Worm (Caenorhabditis elegans) whole organism, L3 larva: Measurements from ENCODE around the gene F07E5.7.
A peak's percentile ranks its signal among the peaks of the same experiment; 100 is the strongest.

Source experiments
- ZK546.5 ChIP-seq: sonication (generic microtip); optimal IDR thresholded peaks from 2 replicates; lab custom pipeline; 2017; ENCODE audit warnings: missing biosample characterization, missing genetic modification characterization
- aly-2 ChIP-seq: fragments of 150-350 bp; optimal IDR thresholded peaks from 2 replicates; lab custom pipeline; 2014; ENCODE audit warnings: missing biosample characterization, missing genetic modification characterization
- ama-1 ChIP-seq: fragments of 150-350 bp; optimal IDR thresholded peaks from 2 replicates; lab custom pipeline; 2018
- ceh-16 ChIP-seq: sonication (generic microtip); optimal IDR thresholded peaks from 2 replicates; lab custom pipeline; 2017; ENCODE audit warnings: missing biosample characterization, missing genetic modification characterization
- ceh-9 ChIP-seq: sonication (generic microtip); optimal IDR thresholded peaks from 2 replicates; lab custom pipeline; 2018; ENCODE audit warnings: missing biosample characterization, missing genetic modification characterization
- daf-12 ChIP-seq: fragments of 150-350 bp; optimal IDR thresholded peaks from 2 replicates; lab custom pipeline; 2014; ENCODE audit warnings: missing biosample characterization, missing genetic modification reagents, missing genetic modification characterization
- egl-27 ChIP-seq: sonication (generic microtip); optimal IDR thresholded peaks from 4 replicates; lab custom pipeline; 2017; ENCODE audit warnings: missing biosample characterization, missing genetic modification reagents, missing genetic modification characterization
- egl-5 ChIP-seq: fragments of 150-350 bp; optimal IDR thresholded peaks from 2 replicates; lab custom pipeline; 2017; ENCODE audit warnings: missing biosample characterization, missing genetic modification reagents, missing genetic modification characterization, inconsistent platforms
- elt-2 ChIP-seq: sonication (generic microtip); optimal IDR thresholded peaks from 2 replicates; lab custom pipeline; 2016; ENCODE audit warnings: missing genetic modification reagents, mild to moderate bottlenecking, missing genetic modification characterization, missing compliant biosample characterization
- elt-3 ChIP-seq, 3 experiments: fragments of 150-350 bp in 1 of 3; sonication (generic microtip) in 2 of 3; optimal IDR thresholded peaks; 2 replicates in 2 of 3; 4 replicates in 1 of 3; lab custom pipeline; 2014 to 2017; ENCODE audit warnings: missing biosample characterization in 3 of 3, missing genetic modification characterization in 3 of 3
- eor-1 ChIP-seq, 2 experiments: fragments of 150-350 bp; optimal IDR thresholded peaks; 2 replicates each; lab custom pipeline; 2014 to 2018; ENCODE audit warnings: missing biosample characterization in 2 of 2, missing genetic modification characterization in 2 of 2
- fkh-10 ChIP-seq: sonication (generic microtip); optimal IDR thresholded peaks from 2 replicates; lab custom pipeline; 2017; ENCODE audit warnings: missing biosample characterization, missing genetic modification reagents, missing genetic modification characterization
- fkh-2 ChIP-seq: fragments of 150-350 bp; optimal IDR thresholded peaks from 2 replicates; lab custom pipeline; 2014; ENCODE audit warnings: missing biosample characterization, missing genetic modification reagents, missing genetic modification characterization
- hmg-11 ChIP-seq: sonication (generic microtip); optimal IDR thresholded peaks from 2 replicates; lab custom pipeline; 2016; ENCODE audit warnings: missing genetic modification characterization, missing compliant biosample characterization
- jun-1 ChIP-seq: fragments of 150-350 bp; optimal IDR thresholded peaks from 2 replicates; lab custom pipeline; 2014; ENCODE audit warnings: missing biosample characterization, missing genetic modification reagents, missing genetic modification characterization
- lin-15B ChIP-seq: fragments of 150-350 bp; optimal IDR thresholded peaks from 2 replicates; lab custom pipeline; 2014; ENCODE audit warnings: missing biosample characterization, missing genetic modification characterization
- lin-39 ChIP-seq: fragments of 150-350 bp; optimal IDR thresholded peaks from 2 replicates; lab custom pipeline; 2018; ENCODE audit warnings: missing biosample characterization, missing genetic modification reagents, missing genetic modification characterization
- lsy-12 ChIP-seq: sonication (generic microtip); optimal IDR thresholded peaks from 2 replicates; lab custom pipeline; 2016; ENCODE audit warnings: mild to moderate bottlenecking, missing genetic modification characterization, missing compliant biosample characterization
- mdl-1 ChIP-seq: fragments of 150-350 bp; optimal IDR thresholded peaks from 2 replicates; lab custom pipeline; 2014; ENCODE audit warnings: missing biosample characterization, missing genetic modification characterization
- nhr-11 ChIP-seq: fragments of 150-350 bp; optimal IDR thresholded peaks from 2 replicates; lab custom pipeline; 2014; ENCODE audit warnings: missing biosample characterization, missing genetic modification characterization
- nhr-12 ChIP-seq: fragments of 150-350 bp; optimal IDR thresholded peaks from 2 replicates; lab custom pipeline; 2014; ENCODE audit warnings: missing biosample characterization, missing genetic modification characterization
- nhr-23 ChIP-seq: fragments of 150-350 bp; optimal IDR thresholded peaks from 2 replicates; lab custom pipeline; 2014; ENCODE audit warnings: missing biosample characterization, missing genetic modification reagents, missing genetic modification characterization
- nhr-237 ChIP-seq: fragments of 150-350 bp; optimal IDR thresholded peaks from 2 replicates; lab custom pipeline; 2014; ENCODE audit warnings: missing biosample characterization, missing genetic modification characterization
- nhr-28 ChIP-seq: fragments of 150-350 bp; optimal IDR thresholded peaks from 2 replicates; lab custom pipeline; 2014; ENCODE audit warnings: missing biosample characterization, missing genetic modification characterization
- nhr-43 ChIP-seq: sonication (generic microtip); optimal IDR thresholded peaks from 2 replicates; lab custom pipeline; 2016; ENCODE audit warnings: mild to moderate bottlenecking, missing genetic modification characterization, missing compliant biosample characterization; ENCODE audit not compliant: poor library complexity, severe bottlenecking
- nhr-76 ChIP-seq: fragments of 150-350 bp; sonication (generic microtip); optimal IDR thresholded peaks from 5 replicates; lab custom pipeline; 2014; ENCODE audit warnings: missing biosample characterization, missing genetic modification characterization
- pqm-1 ChIP-seq: fragments of 150-350 bp; optimal IDR thresholded peaks from 2 replicates; lab custom pipeline; 2017; ENCODE audit warnings: missing biosample characterization, missing genetic modification characterization, inconsistent platforms
- sea-2 ChIP-seq: fragments of 150-350 bp; sonication (generic microtip); optimal IDR thresholded peaks from 4 replicates; lab custom pipeline; 2014; ENCODE audit warnings: missing biosample characterization, missing genetic modification reagents, missing genetic modification characterization
- skn-1 ChIP-seq: fragments of 150-350 bp; optimal IDR thresholded peaks from 2 replicates; lab custom pipeline; 2014; ENCODE audit warnings: missing biosample characterization, missing genetic modification characterization
- snpc-4 ChIP-seq: fragments of 150-350 bp; optimal IDR thresholded peaks from 2 replicates; lab custom pipeline; 2014; ENCODE audit warnings: missing biosample characterization, missing genetic modification characterization
- zag-1 ChIP-seq: fragments of 150-350 bp; optimal IDR thresholded peaks from 2 replicates; lab custom pipeline; 2014; ENCODE audit warnings: missing biosample characterization, missing genetic modification characterization
- ztf-11 ChIP-seq: fragments of 150-350 bp; optimal IDR thresholded peaks from 2 replicates; lab custom pipeline; 2014; ENCODE audit warnings: missing biosample characterization, missing genetic modification characterization
- ztf-4 ChIP-seq: fragments of 150-350 bp; optimal IDR thresholded peaks from 2 replicates; lab custom pipeline; 2014; ENCODE audit warnings: missing biosample characterization, missing genetic modification characterization

The F07E5.7 gene

ce11 chrII:2108295-2108694 is 37.0 kb upstream of the F07E5.7 start, which contains the start of gene R52.4:
Gene R52.4, minus strand, starts transcription at chrII:2108395.
- no peak for TF ChIP-seq nhr-12
- TF ChIP-seq ZK546.5, result no peak
- TF ChIP-seq snpc-4 (tag; lab: Kevin White, UChicago), result no peak
- TF ChIP-seq fkh-10 (GFP tag; lab: Kevin White, UChicago), result no peak
- no peak for TF ChIP-seq egl-27 (tag; lab: Kevin White, UChicago)
- no peak for TF ChIP-seq skn-1 (tag; lab: Kevin White, UChicago)

- TF ChIP-seq ztf-4, result no peak
- peak; percentile 60 for TF ChIP-seq elt-2 (tag; lab: Kevin White, UChicago)
- TF ChIP-seq mdl-1 (tag; lab: Kevin White, UChicago), result no peak
- no peak for TF ChIP-seq jun-1
- no peak for TF ChIP-seq nhr-23 (tag; lab: Kevin White, UChicago)
These were observed 28.0 kb upstream of the F07E5.7 start, which contains the start of gene math-42 for ce11 chrII:2099139-2099976. Gene math-42, plus strand, starts transcription at chrII:2099926.

- TF ChIP-seq fkh-10 (GFP tag; lab: Kevin White, UChicago), result no peak
These were observed 23.8 kb upstream of the F07E5.7 start, which contains the start of gene T16A1.2 for ce11 chrII:2094924-2095650. Gene T16A1.2, plus strand, starts transcription at chrII:2095600.

ce11 chrII:2093456-2093926 is 22.2 kb upstream of the F07E5.7 start, which contains the start of gene fbxb-37:
Gene fbxb-37, minus strand, starts transcription at chrII:2093876.
- TF ChIP-seq lin-15B (no peak), lin-39 (tag; lab: Kevin White, UChicago) (no peak), lsy-12 (tag; lab: Kevin White, UChicago) (no peak), ceh-9 (tag; lab: Kevin White, UChicago) (no peak), elt-3 (tag; optimal IDR thresholded peaks at IDR 0.05; lab: Kevin White, UChicago) (no peak), nhr-76 (tag; lab: Kevin White, UChicago) (no peak), aly-2 (tag; lab: Kevin White, UChicago) (no peak), nhr-11 (no peak), snpc-4 (tag; lab: Kevin White, UChicago) (no peak), ama-1 (lab: Kevin White, UChicago) (no peak), mdl-1 (tag; lab: Kevin White, UChicago) (no peak), nhr-28 (tag; lab: Kevin White, UChicago) (no peak), ztf-4 (no peak)

- TF ChIP-seq nhr-11 (no peak), ceh-16 (no peak), zag-1 (tag; lab: Kevin White, UChicago) (no peak), lin-15B (no peak), fkh-10 (GFP tag; lab: Kevin White, UChicago) (no peak), lsy-12 (tag; lab: Kevin White, UChicago) (no peak), nhr-76 (tag; lab: Kevin White, UChicago) (no peak), nhr-28 (tag; lab: Kevin White, UChicago) (no peak), pqm-1 (no peak), hmg-11 (no peak), eor-1 (tag; optimal IDR thresholded peaks at IDR 0.05; lab: Kevin White, UChicago) (no peak), nhr-237 (tag; lab: Kevin White, UChicago) (no peak)
These were observed 20.6 kb upstream of the F07E5.7 start, which contains the start of gene T16A1.10 for ce11 chrII:2091972-2092371. Gene T16A1.10, minus strand, starts transcription at chrII:2092094.

ce11 chrII:2090605-2091004 is 19.3 kb upstream of the F07E5.7 start, which contains the start of gene trpl-5:
Gene trpl-5, minus strand, starts transcription at chrII:2090636.
- TF ChIP-seq ceh-9 (tag; lab: Kevin White, UChicago) (no peak), fkh-2 (no peak), elt-2 (tag; lab: Kevin White, UChicago) (peak; percentile 95), skn-1 (tag; lab: Kevin White, UChicago) (no peak), eor-1 (tag; optimal IDR thresholded peaks at IDR 0.05; lab: Kevin White, UChicago) (no peak), ceh-16 (no peak), nhr-43 (tag; lab: Kevin White, UChicago) (no peak), pqm-1 (peak; percentile 96), egl-5 (tag; lab: Kevin White, UChicago) (no peak), elt-3 (tag; optimal IDR thresholded peaks at IDR 0.05; lab: Kevin White, UChicago) (no peak), sea-2 (GFP tag; lab: Kevin White, UChicago) (no peak), daf-12 (no peak), lsy-12 (tag; lab: Kevin White, UChicago) (no peak), jun-1 (peak; percentile 23), nhr-11 (no peak), ztf-11 (tag; lab: Kevin White, UChicago) (no peak)
